Worm (Caenorhabditis elegans) whole organism, L1 larva: ENCODE results near the gene M04B2.2.

Experiments
- C16A3.4 ChIP-seq: fragments of 150-350 bp; optimal IDR thresholded peaks from 2 replicates; lab custom pipeline; 2014; ENCODE audit warnings: missing biosample characterization, missing genetic modification characterization
- Y116A8C.19 ChIP-seq: sonication (generic microtip); optimal IDR thresholded peaks from 2 replicates; lab custom pipeline; 2016; ENCODE audit warnings: missing compliant biosample characterization, missing genetic modification characterization, borderline replicate concordance
- aly-2 ChIP-seq: fragments of 150-350 bp; optimal IDR thresholded peaks from 2 replicates; lab custom pipeline; 2014; ENCODE audit warnings: missing biosample characterization, missing genetic modification characterization
- ama-1 ChIP-seq: fragments of 150-350 bp; optimal IDR thresholded peaks from 2 replicates; lab custom pipeline; 2014
- blmp-1 ChIP-seq: fragments of 150-350 bp; optimal IDR thresholded peaks from 2 replicates; lab custom pipeline; 2014; ENCODE audit warnings: missing biosample characterization, missing genetic modification characterization
- ceh-63 ChIP-seq: fragments of 200-800 bp; sonication (Bioruptor generic); optimal IDR thresholded peaks from 2 replicates; lab custom pipeline; 2018; ENCODE audit warnings: mild to moderate bottlenecking, missing genetic modification characterization, missing compliant biosample characterization
- ceh-8 ChIP-seq: fragments of 200-800 bp; sonication (Bioruptor generic); optimal IDR thresholded peaks from 2 replicates; lab custom pipeline; 2018; ENCODE audit warnings: mild to moderate bottlenecking, missing genetic modification characterization, moderate library complexity, missing compliant biosample characterization
- ceh-82 ChIP-seq, 3 experiments: fragments of 150-350 bp in 1 of 3; sonication (generic microtip) in 2 of 3; optimal IDR thresholded peaks; 2 replicates each; lab custom pipeline; 2014 to 2017; ENCODE audit warnings: missing biosample characterization in 3 of 3, missing genetic modification characterization in 3 of 3
- ceh-88 ChIP-seq: fragments of 200-800 bp; sonication (Bioruptor generic); IDR thresholded peaks from 2 replicates; pipeline ENCODE4 v1.3.6; 2022; ENCODE audit warnings: missing genetic modification characterization, missing compliant biosample characterization
- dsc-1 ChIP-seq: sonication (generic microtip); optimal IDR thresholded peaks from 2 replicates; lab custom pipeline; 2016; ENCODE audit warnings: mild to moderate bottlenecking, missing genetic modification characterization, missing compliant biosample characterization
- efl-1 ChIP-seq, 4 experiments: fragments of 150-350 bp; optimal IDR thresholded peaks in 3 of 4; peaks in 1 of 4; 1 replicate in 1 of 4; 2 replicates in 3 of 4; lab custom pipeline; 2014; ENCODE audit warnings: missing biosample characterization in 2 of 4, missing genetic modification characterization in 2 of 4, missing genetic modification reagents in 2 of 4
- efl-3 ChIP-seq: fragments of 200-800 bp; sonication (Bioruptor generic); optimal IDR thresholded peaks from 2 replicates; lab custom pipeline; 2018; ENCODE audit warnings: mild to moderate bottlenecking, missing genetic modification characterization, missing compliant biosample characterization
- egl-13 ChIP-seq: sonication (generic microtip); optimal IDR thresholded peaks from 2 replicates; lab custom pipeline; 2016; ENCODE audit warnings: missing genotype, missing genetic modification reagents, missing genetic modification characterization, missing compliant biosample characterization
- elt-2 ChIP-seq: sonication (generic microtip); optimal IDR thresholded peaks from 2 replicates; lab custom pipeline; 2016; ENCODE audit warnings: missing genetic modification characterization, mild to moderate bottlenecking, inconsistent platforms, missing compliant biosample characterization, missing genetic modification reagents
- elt-3 ChIP-seq, 6 experiments: fragments of 150-350 bp in 1 of 6; sonication (generic microtip); optimal IDR thresholded peaks; 2 replicates each; lab custom pipeline; 2017 to 2018; ENCODE audit warnings: missing biosample characterization in 6 of 6, missing genetic modification characterization in 6 of 6, inconsistent platforms in 1 of 6
- fkh-10 ChIP-seq: sonication (generic microtip); optimal IDR thresholded peaks from 2 replicates; lab custom pipeline; 2017; ENCODE audit warnings: missing biosample characterization, missing genetic modification reagents, missing genetic modification characterization
- fkh-8 ChIP-seq: sonication (generic microtip); optimal IDR thresholded peaks from 2 replicates; lab custom pipeline; 2016; ENCODE audit warnings: mild to moderate bottlenecking, missing genetic modification characterization, missing compliant biosample characterization
- fos-1 ChIP-seq: fragments of 150-350 bp; optimal IDR thresholded peaks from 2 replicates; lab custom pipeline; 2014; ENCODE audit warnings: missing biosample characterization, missing genetic modification characterization
- isw-1 ChIP-seq: fragments of 200-800 bp; sonication (Bioruptor generic); IDR thresholded peaks from 2 replicates; pipeline ENCODE4 v1.3.6; 2022; ENCODE audit warnings: missing genetic modification characterization, missing compliant biosample characterization
- lin-13 ChIP-seq: fragments of 150-350 bp; optimal IDR thresholded peaks from 2 replicates; lab custom pipeline; 2014; ENCODE audit warnings: missing biosample characterization, missing genetic modification reagents, missing genetic modification characterization
- lin-14 ChIP-seq: fragments of 200-800 bp; sonication (Bioruptor generic); optimal IDR thresholded peaks from 2 replicates; lab custom pipeline; 2018; ENCODE audit warnings: mild to moderate bottlenecking, missing genetic modification characterization, moderate library complexity, missing compliant biosample characterization
- lin-15B ChIP-seq: fragments of 150-350 bp; sonication (generic microtip); optimal IDR thresholded peaks from 3 replicates; lab custom pipeline; 2014; ENCODE audit warnings: missing biosample characterization, missing genetic modification characterization
- lin-35 ChIP-seq, 2 experiments: fragments of 150-350 bp; optimal IDR thresholded peaks; 2 replicates each; lab custom pipeline; 2014; ENCODE audit warnings: missing biosample characterization in 2 of 2, missing genetic modification characterization in 2 of 2, missing genetic modification reagents in 2 of 2
- lsy-2 ChIP-seq, 2 experiments: fragments of 150-350 bp; optimal IDR thresholded peaks; 2 replicates each; lab custom pipeline; 2014; ENCODE audit warnings: missing biosample characterization in 2 of 2, missing genetic modification characterization in 2 of 2
- mab-9 ChIP-seq: fragments of 200-800 bp; sonication (Bioruptor generic); IDR thresholded peaks from 2 replicates; pipeline ENCODE4 v1.3.6; 2022; ENCODE audit warnings: missing genetic modification reagents, missing genetic modification characterization, missing compliant biosample characterization
- nhr-12 ChIP-seq: sonication (generic microtip); optimal IDR thresholded peaks from 2 replicates; lab custom pipeline; 2017; ENCODE audit warnings: missing biosample characterization, missing genetic modification characterization
- nhr-19 ChIP-seq: fragments of 200-800 bp; sonication (Bioruptor generic); conservative IDR thresholded peaks from 2 replicates; pipeline ENCODE4 v1.3.6; 2022; ENCODE audit warnings: missing genetic modification characterization, missing compliant biosample characterization
- nhr-47 ChIP-seq: sonication (generic microtip); optimal IDR thresholded peaks from 2 replicates; lab custom pipeline; 2016; ENCODE audit warnings: mild to moderate bottlenecking, missing genetic modification characterization, moderate library complexity, missing compliant biosample characterization
- nhr-85 ChIP-seq: sonication (generic microtip); peaks from one replicate; lab custom pipeline; 2016; ENCODE audit warnings: missing genetic modification characterization, inconsistent platforms, missing compliant biosample characterization
- pag-3 ChIP-seq: sonication (generic microtip); optimal IDR thresholded peaks from 2 replicates; lab custom pipeline; 2017; ENCODE audit warnings: missing genetic modification characterization, mild to moderate bottlenecking, missing compliant biosample characterization, antibody characterized with exemption, borderline replicate concordance; ENCODE audit not compliant: insufficient read depth
- snu-23 ChIP-seq: sonication (generic microtip); optimal IDR thresholded peaks from 2 replicates; lab custom pipeline; 2016; ENCODE audit warnings: missing genetic modification characterization, missing compliant biosample characterization
- sox-4 ChIP-seq: sonication (generic microtip); optimal IDR thresholded peaks from 2 replicates; lab custom pipeline; 2016; ENCODE audit warnings: missing genetic modification characterization, missing compliant biosample characterization
- tbx-2 ChIP-seq: sonication (generic microtip); optimal IDR thresholded peaks from 2 replicates; lab custom pipeline; 2016; ENCODE audit warnings: missing genetic modification characterization, missing compliant biosample characterization
- unc-130 ChIP-seq: fragments of 150-350 bp; optimal IDR thresholded peaks from 2 replicates; lab custom pipeline; 2017; ENCODE audit warnings: missing biosample characterization, missing genetic modification characterization, inconsistent platforms
- unc-30 ChIP-seq: sonication (generic microtip); optimal IDR thresholded peaks from 2 replicates; lab custom pipeline; 2017; ENCODE audit warnings: missing biosample characterization, missing genetic modification characterization
- unc-62 ChIP-seq: fragments of 150-350 bp; optimal IDR thresholded peaks from 2 replicates; lab custom pipeline; 2014; ENCODE audit warnings: missing biosample characterization, missing genetic modification reagents, missing genetic modification characterization
- unc-86 ChIP-seq: sonication (generic microtip); optimal IDR thresholded peaks from 2 replicates; lab custom pipeline; 2016; ENCODE audit warnings: missing genetic modification characterization, missing compliant biosample characterization
- unc-98 ChIP-seq: fragments of 200-800 bp; sonication (Bioruptor generic); IDR thresholded peaks from 2 replicates; pipeline ENCODE4 v1.3.6; 2022; ENCODE audit warnings: missing genetic modification characterization, missing compliant biosample characterization
- ztf-11 ChIP-seq, 2 experiments: sonication (generic microtip); optimal IDR thresholded peaks; 2 replicates each; lab custom pipeline; 2016 to 2017; ENCODE audit warnings: missing genetic modification characterization in 2 of 2, missing biosample characterization in 1 of 2, missing compliant biosample characterization in 1 of 2

Gene M04B2.2

DNA sequence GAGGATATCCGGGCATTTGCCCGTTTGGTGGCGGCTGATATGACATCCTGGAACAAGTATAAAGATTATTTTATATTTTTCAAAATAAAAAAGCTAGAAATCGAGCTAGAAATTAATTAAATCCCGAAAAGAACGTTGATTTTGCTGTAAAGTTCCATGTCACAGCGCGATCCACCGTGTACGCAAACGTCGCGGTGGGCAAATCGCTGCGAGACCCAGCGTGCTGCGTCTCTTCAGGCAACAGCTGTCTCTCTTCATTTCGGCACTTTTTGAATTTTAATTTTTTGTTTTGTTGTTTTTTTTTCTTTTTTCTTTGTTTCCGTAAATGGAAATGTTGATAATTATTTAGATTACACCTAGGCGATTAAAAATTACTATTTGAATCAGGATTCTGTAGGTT, 38.3 kb downstream of the M04B2.2 start, which contains the start of gene sec-24.1 (continued):
- peak; percentile 72 for TF ChIP-seq fkh-8 (tag; lab: Kevin White, UChicago)
- TF ChIP-seq lin-35 (GFP tag; optimal IDR thresholded peaks at IDR 0.05; lab: Kevin White, UChicago), result peak; percentile 92 to 97
- peak; percentile 91 for TF ChIP-seq isw-1 (GFP tag; lab: Robert Waterston, UW)
- peak; percentile 79 for TF ChIP-seq sox-4 (tag; lab: Kevin White, UChicago)
- peak; percentile 75 for TF ChIP-seq lin-13 (GFP tag; lab: Kevin White, UChicago)
- no peak for TF ChIP-seq ama-1
- TF ChIP-seq C16A3.4 (tag; lab: Kevin White, UChicago), result peak; percentile 93
- peak; percentile 93 for TF ChIP-seq nhr-19 (GFP tag; lab: Robert Waterston, UW)
- peak; percentile 93 to 97 for TF ChIP-seq efl-1 (optimal IDR thresholded peaks at IDR 0.05; lab: Kevin White, UChicago)
- peak; percentile 91 to 100 for TF ChIP-seq efl-1 (GFP tag; optimal IDR thresholded peaks at IDR 0.05 in 1 of 2; lab: Kevin White, UChicago)
- peak; percentile 93 for TF ChIP-seq lin-14 (GFP tag; lab: Kevin White, UChicago)
- TF ChIP-seq ceh-63 (GFP tag; lab: Kevin White, UChicago), result no peak
- TF ChIP-seq unc-30 (tag; lab: Kevin White, UChicago), result no peak
- peak; percentile 11 for TF ChIP-seq fkh-10
- no peak for TF ChIP-seq nhr-12 (tag; lab: Kevin White, UChicago)
- TF ChIP-seq lin-15B (tag; lab: Kevin White, UChicago), result peak; percentile 69
- peak; percentile 93 for TF ChIP-seq tbx-2 (tag; lab: Kevin White, UChicago)
- TF ChIP-seq ceh-82 (tag; optimal IDR thresholded peaks at IDR 0.05; lab: Kevin White, UChicago), result peak; percentile 82 to 92 (median 91)
- peak; percentile 60 for TF ChIP-seq elt-2 (tag; lab: Kevin White, UChicago)
- peak; percentile 69 for TF ChIP-seq ceh-8
- TF ChIP-seq nhr-47 (tag; lab: Kevin White, UChicago), result peak; percentile 95
- no peak for TF ChIP-seq efl-3 (GFP tag; lab: Kevin White, UChicago)
- TF ChIP-seq blmp-1, result peak; percentile 28
- TF ChIP-seq egl-13 (tag; lab: Kevin White, UChicago), result peak; percentile 75
- TF ChIP-seq snu-23 (GFP tag; lab: Kevin White, UChicago), result peak; percentile 97
- peak; percentile 95 for TF ChIP-seq nhr-85
- no peak for TF ChIP-seq pag-3 (tag; lab: Kevin White, UChicago)
- TF ChIP-seq lsy-2 (tag; optimal IDR thresholded peaks at IDR 0.05; lab: Kevin White, UChicago), result peak; percentile 99
- peak; percentile 94 for TF ChIP-seq dsc-1 (tag; lab: Kevin White, UChicago)
- TF ChIP-seq aly-2, result peak; percentile 73
- TF ChIP-seq unc-130, result peak; percentile 94
- TF ChIP-seq ztf-11 (tag; optimal IDR thresholded peaks at IDR 0.05; lab: Kevin White, UChicago), result peak in 1 of 2 experiments; percentile 65
- TF ChIP-seq unc-62 (GFP tag; lab: Kevin White, UChicago), result no peak
- TF ChIP-seq Y116A8C.19 (tag; lab: Kevin White, UChicago), result no peak
- TF ChIP-seq elt-3 (tag; optimal IDR thresholded peaks at IDR 0.05; lab: Kevin White, UChicago), result peak in 2 of 6 experiments; percentile 62 to 97
- TF ChIP-seq unc-98 (GFP tag; lab: Robert Waterston, UW), result no peak
- peak; percentile 42; the same call in 1 of the 2 replicates for TF ChIP-seq ceh-88 (GFP tag; lab: Robert Waterston, UW)
- TF ChIP-seq fos-1 (tag; lab: Kevin White, UChicago), result peak; percentile 83
- TF ChIP-seq mab-9 (GFP tag; lab: Robert Waterston, UW), result peak; percentile 29; the same call in 1 of the 2 replicates

DNA sequence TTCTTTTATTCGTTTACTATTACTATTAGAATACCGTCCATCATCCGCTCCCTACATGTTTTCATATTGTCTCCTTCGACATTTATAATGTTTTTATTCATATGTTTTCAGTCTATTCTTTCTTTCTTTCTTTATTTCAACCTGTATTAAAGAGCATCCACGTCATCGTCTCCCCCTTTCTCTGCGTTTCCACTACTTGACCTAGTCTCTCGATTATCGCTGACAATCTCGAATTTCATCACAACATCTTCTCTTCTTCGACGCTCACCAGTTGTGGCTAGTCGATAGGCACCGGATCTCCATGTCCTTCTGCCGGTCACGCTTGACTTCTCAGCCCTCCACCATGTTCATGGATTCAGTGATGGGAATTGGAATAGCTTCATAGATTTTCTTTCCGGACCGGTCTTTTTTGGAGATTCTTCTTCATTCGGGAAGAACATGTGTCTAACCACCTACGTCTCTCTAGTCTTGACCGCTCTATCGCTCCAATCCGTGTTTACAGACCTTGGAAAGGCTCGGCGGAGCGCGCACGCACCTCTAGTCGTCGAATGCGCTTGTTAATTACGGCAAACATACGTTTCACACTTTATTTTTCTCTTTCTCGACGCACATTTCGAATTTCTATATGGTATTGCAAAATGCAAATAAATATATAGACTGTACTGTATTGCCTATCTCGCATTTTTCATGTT, 40.5 kb downstream of the M04B2.2 start:
- TF ChIP-seq unc-86 (tag; lab: Kevin White, UChicago) (no peak), ceh-82 (tag; optimal IDR thresholded peaks at IDR 0.05; lab: Kevin White, UChicago) (no peak), fkh-10 (no peak), unc-98 (GFP tag; lab: Robert Waterston, UW) (no peak), efl-1 (optimal IDR thresholded peaks at IDR 0.05; lab: Kevin White, UChicago) (no peak), efl-1 (GFP tag; optimal IDR thresholded peaks at IDR 0.05 in 1 of 2; lab: Kevin White, UChicago) (peak in 1 of 2 experiments; percentile 85), elt-3 (tag; optimal IDR thresholded peaks at IDR 0.05; lab: Kevin White, UChicago) (no peak), nhr-85 (peak; percentile 16)
